Fruit fly (Drosophila melanogaster) S2 (cell line): Measurements from ENCODE around the gene CG13843.

Source experiments
- CG8478 ChIP-seq: fragments of >200 bp; optimal IDR thresholded peaks from 2 replicates; lab custom pipeline; 2018
- CTCF ChIP-seq, 2 experiments: fragments of >200 bp; optimal IDR thresholded peaks; 2 replicates each; lab custom pipeline; 2018

CG13843 gene

dm6 chr3R:22609185-22609584 lies at the start of gene CG13843:
Gene CG13843, plus strand, starts transcription at chr3R:22609485.
- TF ChIP-seq CTCF (optimal IDR thresholded peaks at IDR 0.05; lab: Kevin White, UChicago): no peak

- no peak for TF ChIP-seq CG8478 (lab: Kevin White, UChicago)
- TF ChIP-seq CTCF (optimal IDR thresholded peaks at IDR 0.05; lab: Kevin White, UChicago): no peak
Observed at dm6 chr3R:22560224-22560623, 49.1 kb upstream of the CG13843 start.

dm6 chr3R:22562502-22562901 lies 46.8 kb upstream of the CG13843 start, which contains the start of gene sit:
Gene sit, minus strand, starts transcription at chr3R:22562572.
- TF ChIP-seq CG8478 (lab: Kevin White, UChicago) (no peak), CTCF (optimal IDR thresholded peaks at IDR 0.05; lab: Kevin White, UChicago) (no peak)

dm6 chr3R:22564076-22564475 lies 45.2 kb upstream of the CG13843 start:
- TF ChIP-seq CG8478 (lab: Kevin White, UChicago) (no peak), CTCF (optimal IDR thresholded peaks at IDR 0.05; lab: Kevin White, UChicago) (no peak)

dm6 chr3R:22564707-22565106 lies 44.6 kb upstream of the CG13843 start:
- TF ChIP-seq CG8478 (lab: Kevin White, UChicago) (no peak), CTCF (optimal IDR thresholded peaks at IDR 0.05; lab: Kevin White, UChicago) (peak in 1 of 2 experiments; percentile 49)

- no peak for TF ChIP-seq CG8478 (lab: Kevin White, UChicago)
- TF ChIP-seq CTCF (optimal IDR thresholded peaks at IDR 0.05; lab: Kevin White, UChicago): no peak
Observed at dm6 chr3R:22565732-22566131, 43.6 kb upstream of the CG13843 start.

- no peak for TF ChIP-seq CG8478 (lab: Kevin White, UChicago)
- TF ChIP-seq CTCF (optimal IDR thresholded peaks at IDR 0.05; lab: Kevin White, UChicago): no peak
Observed at dm6 chr3R:22568508-22568907, 40.8 kb upstream of the CG13843 start.

- TF ChIP-seq CG8478 (lab: Kevin White, UChicago) (no peak), CTCF (optimal IDR thresholded peaks at IDR 0.05; lab: Kevin White, UChicago) (no peak)
Observed at dm6 chr3R:22569888-22570287, 39.4 kb upstream of the CG13843 start, which contains the start of gene CG33110. Gene CG33110, plus strand, starts transcription at chr3R:22570188.

dm6 chr3R:22573590-22573989 lies 35.7 kb upstream of the CG13843 start:
- no peak for TF ChIP-seq CTCF (optimal IDR thresholded peaks at IDR 0.05; lab: Kevin White, UChicago)
- no peak for TF ChIP-seq CG8478 (lab: Kevin White, UChicago)

- TF ChIP-seq CG8478 (lab: Kevin White, UChicago): no peak
- no peak for TF ChIP-seq CTCF (optimal IDR thresholded peaks at IDR 0.05; lab: Kevin White, UChicago)
Observed at dm6 chr3R:22576096-22576697, 33.1 kb upstream of the CG13843 start.

- TF ChIP-seq CTCF (optimal IDR thresholded peaks at IDR 0.05; lab: Kevin White, UChicago): no peak
- TF ChIP-seq CG8478 (lab: Kevin White, UChicago): no peak
Observed at dm6 chr3R:22576979-22577378, 32.3 kb upstream of the CG13843 start.

dm6 chr3R:22580546-22580945 lies 28.7 kb upstream of the CG13843 start, which contains the start of gene CSN6:
Gene CSN6, plus strand, starts transcription at chr3R:22580773.
- TF ChIP-seq CTCF (optimal IDR thresholded peaks at IDR 0.05; lab: Kevin White, UChicago) (peak; percentile 50 to 57), CG8478 (lab: Kevin White, UChicago) (no peak)

- TF ChIP-seq CTCF (optimal IDR thresholded peaks at IDR 0.05; lab: Kevin White, UChicago): peak in 1 of 2 experiments; percentile 26
- no peak for TF ChIP-seq CG8478 (lab: Kevin White, UChicago)
Observed at dm6 chr3R:22582981-22583380, 26.3 kb upstream of the CG13843 start, which contains the start of gene Dph5. Gene Dph5, minus strand, starts transcription at chr3R:22583225.

dm6 chr3R:22584582-22584981 lies 24.7 kb upstream of the CG13843 start, which contains the start of the genes CG33107 and CG6937:
Gene CG33107, minus strand, starts transcription at chr3R:22584718.
Gene CG6937, plus strand, starts transcription at chr3R:22584773.
- TF ChIP-seq CG8478 (lab: Kevin White, UChicago): no peak
- peak in 1 of 2 experiments; percentile 4 for TF ChIP-seq CTCF (optimal IDR thresholded peaks at IDR 0.05; lab: Kevin White, UChicago)

- TF ChIP-seq CG8478 (lab: Kevin White, UChicago) (no peak), CTCF (optimal IDR thresholded peaks at IDR 0.05; lab: Kevin White, UChicago) (no peak)
Observed at dm6 chr3R:22586525-22586924, 22.8 kb upstream of the CG13843 start, which contains the start of gene btn. Gene btn, minus strand, starts transcription at chr3R:22586625.
